Worm (Caenorhabditis elegans) whole organism, L2 larva: ENCODE data around the gene uev-2.

ENCODE experiments used
- F13H6.1 ChIP-seq: sonication (generic microtip); optimal IDR thresholded peaks from 2 replicates; lab custom pipeline; 2016; ENCODE audit warnings: missing genetic modification characterization, missing compliant biosample characterization
- aly-2 ChIP-seq: fragments of 150-350 bp; optimal IDR thresholded peaks from 2 replicates; lab custom pipeline; 2014; ENCODE audit warnings: missing biosample characterization, missing genetic modification characterization
- ama-1 ChIP-seq: fragments of 150-350 bp; optimal IDR thresholded peaks from 2 replicates; lab custom pipeline; 2018; ENCODE audit warnings: inconsistent platforms
- crh-2 ChIP-seq: sonication (generic microtip); optimal IDR thresholded peaks from 2 replicates; lab custom pipeline; 2017; ENCODE audit warnings: missing biosample characterization, missing genetic modification characterization
- lin-11 ChIP-seq: fragments of 150-350 bp; sonication (generic microtip); optimal IDR thresholded peaks from 2 replicates; lab custom pipeline; 2014; ENCODE audit warnings: missing biosample characterization, missing genetic modification characterization, inconsistent platforms, mixed read lengths
- lin-39 ChIP-seq: fragments of 150-350 bp; optimal IDR thresholded peaks from 2 replicates; lab custom pipeline; 2014; ENCODE audit warnings: missing biosample characterization, missing genetic modification reagents, missing genetic modification characterization
- lsy-2 ChIP-seq, 2 experiments: fragments of 150-350 bp in 1 of 2; sonication (generic microtip) in 1 of 2; optimal IDR thresholded peaks; 2 replicates each; lab custom pipeline; 2014 to 2017; ENCODE audit warnings: missing biosample characterization in 2 of 2, missing genetic modification characterization in 2 of 2
- nhr-11 ChIP-seq: fragments of 150-350 bp; optimal IDR thresholded peaks from 2 replicates; lab custom pipeline; 2014; ENCODE audit warnings: missing biosample characterization, missing genetic modification characterization
- nhr-6 ChIP-seq: fragments of 150-350 bp; optimal IDR thresholded peaks from 2 replicates; lab custom pipeline; 2014; ENCODE audit warnings: missing biosample characterization, missing genetic modification characterization
- skn-1 ChIP-seq: sonication (generic microtip); optimal IDR thresholded peaks from 2 replicates; lab custom pipeline; 2017; ENCODE audit warnings: missing biosample characterization, missing genetic modification characterization
- unc-62 ChIP-seq: fragments of 150-350 bp; optimal IDR thresholded peaks from 2 replicates; lab custom pipeline; 2014; ENCODE audit warnings: missing biosample characterization, missing genetic modification reagents, missing genetic modification characterization
- zag-1 ChIP-seq: fragments of 150-350 bp; optimal IDR thresholded peaks from 2 replicates; lab custom pipeline; 2014; ENCODE audit warnings: missing biosample characterization, missing genetic modification characterization

ce11 chrIII:5624835-5625234 lies 41.9 kb downstream of the uev-2 start, which contains the start of gene daf-4:
- no peak for TF ChIP-seq skn-1 (tag; lab: Kevin White, UChicago)
- no peak for TF ChIP-seq lin-39
- TF ChIP-seq crh-2 (tag; lab: Kevin White, UChicago), result no peak
- no peak for TF ChIP-seq zag-1 (tag; lab: Kevin White, UChicago)
- no peak for TF ChIP-seq unc-62 (GFP tag; lab: Kevin White, UChicago)
- no peak for TF ChIP-seq nhr-11 (tag; lab: Kevin White, UChicago)
- TF ChIP-seq lsy-2 (tag; optimal IDR thresholded peaks at IDR 0.05; lab: Kevin White, UChicago), result no peak
- no peak for TF ChIP-seq aly-2
- TF ChIP-seq F13H6.1 (tag; lab: Kevin White, UChicago), result no peak
- no peak for TF ChIP-seq lin-11
- TF ChIP-seq ama-1 (lab: Kevin White, UChicago), result no peak
- TF ChIP-seq nhr-6 (tag; lab: Kevin White, UChicago), result no peak
